Worm (Caenorhabditis elegans): ENCODE measurements around the gene zig-8.

The zig-8 gene

DNA sequence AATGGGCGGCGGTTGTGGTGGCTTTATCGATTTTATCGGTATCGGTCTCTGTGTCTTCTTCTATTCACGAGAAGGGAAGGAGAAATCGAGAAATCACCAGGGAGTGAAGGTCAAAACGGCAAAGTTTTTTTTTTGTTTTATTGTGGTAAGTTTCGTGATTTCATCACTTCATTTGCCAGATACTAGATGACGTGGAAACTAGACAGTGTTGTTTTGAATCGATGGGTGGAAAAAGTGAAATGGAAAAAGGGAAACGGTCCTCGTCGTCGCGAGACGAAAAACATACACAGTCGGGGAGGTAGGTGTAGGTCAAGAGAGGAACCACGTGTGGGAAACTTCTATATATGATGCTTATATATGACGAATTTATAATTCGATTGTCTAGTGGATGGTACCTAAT is 18.6 kb upstream of the zig-8 start:
- TF ChIP-seq ceh-36 (tag; optimal IDR thresholded peaks at IDR 0.05), result no peak
- TF ChIP-seq ceh-13 (GFP tag; optimal IDR thresholded peaks at IDR 0.05), result no peak
- no peak for TF ChIP-seq F13C5.2 (tag; optimal IDR thresholded peaks at IDR 0.05)
- TF ChIP-seq tra-4 (tag; optimal IDR thresholded peaks at IDR 0.05), result no peak
- TF ChIP-seq ets-7 (tag; optimal IDR thresholded peaks at IDR 0.05), result no peak
- no peak for TF ChIP-seq pes-1 (GFP tag; IDR thresholded peaks at IDR 0.05)
- TF ChIP-seq tbx-37 (GFP tag; conservative IDR thresholded peaks at IDR 0.05), result no peak
- no peak for TF ChIP-seq scrt-1 (GFP tag; IDR thresholded peaks at IDR 0.05)
- TF ChIP-seq hmg-4 (GFP tag; optimal IDR thresholded peaks at IDR 0.05), result no peak
- TF ChIP-seq tbx-11 (GFP tag; IDR thresholded peaks at IDR 0.05), result no peak
- TF ChIP-seq flt-1 (GFP tag; IDR thresholded peaks at IDR 0.05), result no peak
- no peak for TF ChIP-seq B0310.2 (tag; optimal IDR thresholded peaks at IDR 0.05)

DNA sequence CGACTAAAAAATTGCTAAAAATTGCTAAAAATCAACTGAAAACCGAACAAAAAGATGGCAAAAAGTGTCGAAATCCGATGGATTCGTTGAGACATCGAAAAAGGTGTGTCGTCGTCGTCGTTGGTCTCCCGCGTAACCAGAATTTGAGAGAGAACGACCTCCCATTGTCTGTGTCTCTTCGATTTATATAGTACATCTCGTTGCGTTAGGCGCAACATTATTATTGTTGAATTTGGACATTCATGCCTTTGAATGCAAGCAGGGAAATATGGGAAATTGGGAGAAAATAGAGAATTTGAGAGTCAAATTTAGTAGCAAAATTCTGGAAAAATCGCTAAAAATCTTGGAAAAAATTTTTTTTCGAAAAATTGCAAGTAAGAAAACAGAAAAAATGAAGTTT is 15.6 kb upstream of the zig-8 start:
- TF ChIP-seq F13C5.2 (tag; optimal IDR thresholded peaks at IDR 0.05) (no peak), hmbx-1 (tag; optimal IDR thresholded peaks at IDR 0.05) (no peak), hmg-4 (GFP tag; optimal IDR thresholded peaks at IDR 0.05) (no peak), ets-7 (tag; optimal IDR thresholded peaks at IDR 0.05) (no peak), ceh-13 (GFP tag; optimal IDR thresholded peaks at IDR 0.05) (no peak), ceh-36 (tag; optimal IDR thresholded peaks at IDR 0.05) (no peak), pes-1 (GFP tag; IDR thresholded peaks at IDR 0.05) (no peak), ama-1 (optimal IDR thresholded peaks at IDR 0.05) (no peak), tbx-37 (GFP tag; conservative IDR thresholded peaks at IDR 0.05) (no peak), flt-1 (GFP tag; IDR thresholded peaks at IDR 0.05) (no peak), B0310.2 (tag; optimal IDR thresholded peaks at IDR 0.05) (no peak), tra-4 (tag; optimal IDR thresholded peaks at IDR 0.05) (no peak), hnd-1 (tag; optimal IDR thresholded peaks at IDR 0.05) (no peak), scrt-1 (GFP tag; IDR thresholded peaks at IDR 0.05) (no peak), aly-1 (tag; optimal IDR thresholded peaks at IDR 0.05) (no peak), sea-1 (GFP tag; conservative IDR thresholded peaks at IDR 0.05) (no peak), tbx-11 (GFP tag; IDR thresholded peaks at IDR 0.05) (no peak)

DNA sequence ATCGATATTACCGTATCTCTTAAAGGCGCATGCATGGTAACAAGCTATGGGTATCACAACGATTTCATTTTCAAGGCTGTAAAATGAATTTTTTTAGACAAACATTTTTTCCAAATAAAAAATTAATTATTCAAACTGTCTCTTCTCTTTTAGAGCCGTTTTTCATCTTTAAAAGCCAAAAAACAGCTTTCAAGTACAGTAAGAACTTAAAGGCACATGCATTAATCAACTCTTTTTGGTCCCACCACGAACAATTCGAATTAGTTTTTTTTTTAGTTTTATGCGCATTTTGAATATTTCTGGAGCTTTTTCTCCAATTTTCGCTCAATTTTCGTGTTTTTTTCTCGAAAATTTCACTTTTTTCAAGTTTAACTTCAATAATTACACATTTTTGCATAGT is 15.2 kb upstream of the zig-8 start:
- TF ChIP-seq hmbx-1 (tag; optimal IDR thresholded peaks at IDR 0.05) (no peak), pes-1 (GFP tag; IDR thresholded peaks at IDR 0.05) (no peak), ceh-13 (GFP tag; optimal IDR thresholded peaks at IDR 0.05) (no peak), tbx-11 (GFP tag; IDR thresholded peaks at IDR 0.05) (no peak), hnd-1 (tag; optimal IDR thresholded peaks at IDR 0.05) (no peak), hmg-4 (GFP tag; optimal IDR thresholded peaks at IDR 0.05) (no peak), tra-4 (tag; optimal IDR thresholded peaks at IDR 0.05) (no peak), sea-1 (GFP tag; conservative IDR thresholded peaks at IDR 0.05) (no peak), ceh-36 (tag; optimal IDR thresholded peaks at IDR 0.05) (no peak), scrt-1 (GFP tag; IDR thresholded peaks at IDR 0.05) (no peak), B0310.2 (tag; optimal IDR thresholded peaks at IDR 0.05) (no peak), ets-7 (tag; optimal IDR thresholded peaks at IDR 0.05) (no peak), flt-1 (GFP tag; IDR thresholded peaks at IDR 0.05) (no peak), tbx-37 (GFP tag; conservative IDR thresholded peaks at IDR 0.05) (no peak), ama-1 (optimal IDR thresholded peaks at IDR 0.05) (no peak)

DNA sequence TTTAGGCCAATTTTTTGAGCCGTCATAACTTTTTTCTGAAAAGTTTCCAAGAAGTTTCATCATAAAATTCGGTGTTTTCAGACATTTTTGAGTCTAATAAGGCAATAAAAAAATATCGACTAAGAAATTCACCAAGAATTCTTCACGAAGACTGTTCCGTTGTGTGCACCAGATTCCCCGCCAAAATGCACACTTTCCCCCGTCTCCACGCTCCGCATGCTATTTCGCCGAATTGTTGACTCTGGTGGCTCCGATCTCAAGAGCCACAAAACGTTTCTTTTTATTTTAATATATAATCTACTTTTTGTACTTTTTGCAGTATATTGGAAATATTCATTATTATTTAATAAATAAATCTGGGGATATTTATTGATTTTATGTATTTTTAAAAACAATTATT is 14.1 kb upstream of the zig-8 start:
- TF ChIP-seq tra-4 (tag; optimal IDR thresholded peaks at IDR 0.05) (no peak), ceh-13 (GFP tag; optimal IDR thresholded peaks at IDR 0.05) (no peak), B0310.2 (tag; optimal IDR thresholded peaks at IDR 0.05) (no peak), pes-1 (GFP tag; IDR thresholded peaks at IDR 0.05) (no peak), ama-1 (optimal IDR thresholded peaks at IDR 0.05) (no peak), ceh-36 (tag; optimal IDR thresholded peaks at IDR 0.05) (no peak), scrt-1 (GFP tag; IDR thresholded peaks at IDR 0.05) (no peak), hmbx-1 (tag; optimal IDR thresholded peaks at IDR 0.05) (no peak), tbx-11 (GFP tag; IDR thresholded peaks at IDR 0.05) (no peak), hmg-4 (GFP tag; optimal IDR thresholded peaks at IDR 0.05) (no peak), tbx-37 (GFP tag; conservative IDR thresholded peaks at IDR 0.05) (no peak), flt-1 (GFP tag; IDR thresholded peaks at IDR 0.05) (no peak), aly-1 (tag; optimal IDR thresholded peaks at IDR 0.05) (no peak), hnd-1 (tag; optimal IDR thresholded peaks at IDR 0.05) (no peak), F13C5.2 (tag; optimal IDR thresholded peaks at IDR 0.05) (no peak)

DNA sequence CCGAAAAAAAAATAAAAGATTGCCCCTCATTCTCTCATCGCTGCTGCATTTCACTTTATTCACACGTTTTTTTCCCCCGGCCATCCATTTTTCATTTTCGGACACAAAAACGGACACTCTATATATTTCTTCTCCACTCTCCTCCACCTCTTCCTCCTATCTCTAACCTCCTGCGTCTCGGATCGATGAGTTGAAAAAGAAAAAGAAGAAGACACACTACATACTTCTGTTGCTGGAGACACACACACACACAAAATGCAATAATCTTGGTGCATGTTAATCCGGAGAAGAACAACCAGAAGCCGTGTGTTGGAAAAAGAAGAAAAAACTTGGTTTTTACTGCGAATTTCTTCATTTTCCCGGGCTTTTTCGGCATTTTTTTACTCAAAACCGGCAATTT is 13.7 kb upstream of the zig-8 start:
- no peak for TF ChIP-seq scrt-1 (GFP tag; IDR thresholded peaks at IDR 0.05)
- no peak for TF ChIP-seq sea-1 (GFP tag; conservative IDR thresholded peaks at IDR 0.05)
- TF ChIP-seq tbx-11 (GFP tag; IDR thresholded peaks at IDR 0.05), result no peak
- TF ChIP-seq ama-1 (optimal IDR thresholded peaks at IDR 0.05), result no peak
- TF ChIP-seq tbx-37 (GFP tag; conservative IDR thresholded peaks at IDR 0.05), result no peak
- TF ChIP-seq aly-1 (tag; optimal IDR thresholded peaks at IDR 0.05), result no peak

DNA sequence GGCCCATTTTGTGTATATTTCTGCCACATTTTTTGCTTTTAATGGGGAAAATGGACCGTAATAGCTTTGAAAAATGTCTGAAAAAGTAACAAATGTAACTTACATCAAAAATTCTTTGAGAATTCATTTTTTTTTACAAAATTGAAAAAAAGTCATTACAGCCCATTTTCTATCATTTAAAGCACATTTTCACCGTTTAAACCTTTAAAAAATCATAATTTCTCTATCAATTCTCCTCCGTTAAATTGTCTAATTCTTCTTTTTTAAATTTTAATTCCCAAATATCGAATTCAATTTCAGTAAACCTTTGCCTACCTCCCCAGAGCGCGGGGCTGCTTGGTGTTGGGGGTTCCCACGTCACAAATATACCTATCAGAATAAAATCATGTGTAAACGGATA is 12.3 kb upstream of the zig-8 start, which contains the start of gene dhhc-8:
dhhc-8 (plus strand) TSS at position 301 of the 400 bp plus-strand sequence.
- TF ChIP-seq ceh-13 (GFP tag; optimal IDR thresholded peaks at IDR 0.05), result no peak
- TF ChIP-seq ets-7 (tag; optimal IDR thresholded peaks at IDR 0.05), result no peak
- TF ChIP-seq tbx-11 (GFP tag; IDR thresholded peaks at IDR 0.05), result no peak

DNA sequence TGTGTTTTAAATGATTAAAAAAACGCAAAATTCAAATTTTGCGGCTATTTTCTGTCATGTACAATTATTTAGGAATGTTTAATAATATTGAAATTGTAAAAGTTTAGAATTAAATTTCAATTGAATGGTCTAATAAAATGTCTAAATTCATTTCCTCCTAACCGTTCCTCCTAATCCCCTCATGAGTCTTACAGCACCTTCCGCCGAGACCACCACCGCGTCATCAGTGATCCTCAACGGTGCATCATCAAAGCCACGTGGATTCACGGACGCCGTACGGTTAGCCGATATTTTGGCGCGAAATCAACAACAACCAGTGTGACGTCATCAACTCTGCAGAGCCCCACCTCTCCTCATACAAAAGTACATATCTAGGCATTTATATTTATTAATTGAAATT is 1.2 kb upstream of the zig-8 start:
- TF ChIP-seq ama-1 (optimal IDR thresholded peaks at IDR 0.05) (no peak), hmbx-1 (tag; optimal IDR thresholded peaks at IDR 0.05) (no peak), tra-4 (tag; optimal IDR thresholded peaks at IDR 0.05) (no peak), hmg-4 (GFP tag; optimal IDR thresholded peaks at IDR 0.05) (no peak), aly-1 (tag; optimal IDR thresholded peaks at IDR 0.05) (no peak), ceh-36 (tag; optimal IDR thresholded peaks at IDR 0.05) (no peak), ets-7 (tag; optimal IDR thresholded peaks at IDR 0.05) (no peak), sea-1 (GFP tag; conservative IDR thresholded peaks at IDR 0.05) (no peak), hnd-1 (tag; optimal IDR thresholded peaks at IDR 0.05) (no peak), tbx-37 (GFP tag; conservative IDR thresholded peaks at IDR 0.05) (no peak), flt-1 (GFP tag; IDR thresholded peaks at IDR 0.05) (no peak), ceh-13 (GFP tag; optimal IDR thresholded peaks at IDR 0.05) (no peak), scrt-1 (GFP tag; IDR thresholded peaks at IDR 0.05) (no peak), B0310.2 (tag; optimal IDR thresholded peaks at IDR 0.05) (no peak), pes-1 (GFP tag; IDR thresholded peaks at IDR 0.05) (no peak), F13C5.2 (tag; optimal IDR thresholded peaks at IDR 0.05) (no peak), tbx-11 (GFP tag; IDR thresholded peaks at IDR 0.05) (no peak)

Measured in whole organism, early embryonic.